Worm (Caenorhabditis elegans) whole organism, L4 larva: ENCODE data around the gene R08D7.7.

Experiments
- F10B5.3 ChIP-seq: sonication (generic microtip); optimal IDR thresholded peaks from 2 replicates; lab custom pipeline; 2016; ENCODE audit warnings: mild to moderate bottlenecking, missing genetic modification characterization, missing compliant biosample characterization
- F26F4.8 ChIP-seq: fragments of 200-800 bp; sonication (Bioruptor generic); conservative IDR thresholded peaks from 2 replicates; pipeline ENCODE4 v1.3.6; 2022; ENCODE audit warnings: missing genetic modification characterization, missing compliant biosample characterization
- F44E2.7 ChIP-seq: fragments of 200-800 bp; sonication (Bioruptor generic); IDR thresholded peaks from 2 replicates; pipeline ENCODE4 v2.1.2; 2022; ENCODE audit warnings: missing genetic modification characterization, missing compliant biosample characterization
- Y105C5A.15 ChIP-seq: fragments of 200-800 bp; sonication (Bioruptor generic); IDR thresholded peaks from 2 replicates; pipeline ENCODE4 v1.3.6; 2022; ENCODE audit warnings: missing genetic modification characterization, missing compliant biosample characterization
- Y48G9A.11 ChIP-seq: fragments of 200-800 bp; sonication (Bioruptor generic); IDR thresholded peaks from 2 replicates; pipeline ENCODE4 v1.3.6; 2022; ENCODE audit warnings: missing genetic modification reagents, missing genetic modification characterization, missing compliant biosample characterization
- ceh-32 ChIP-seq: sonication (generic microtip); optimal IDR thresholded peaks from 2 replicates; lab custom pipeline; 2016; ENCODE audit warnings: mild to moderate bottlenecking, missing genetic modification characterization, missing compliant biosample characterization; ENCODE audit not compliant: poor library complexity
- ceh-44 ChIP-seq: fragments of 200-800 bp; sonication (Bioruptor generic); IDR thresholded peaks from 2 replicates; pipeline ENCODE4 v1.3.6; 2022; ENCODE audit warnings: missing genetic modification reagents, missing genetic modification characterization, missing compliant biosample characterization
- ceh-62 ChIP-seq: sonication (generic microtip); optimal IDR thresholded peaks from 2 replicates; lab custom pipeline; 2017; ENCODE audit warnings: missing biosample characterization, missing genetic modification characterization
- cey-2 ChIP-seq: sonication (generic microtip); optimal IDR thresholded peaks from 3 replicates; lab custom pipeline; 2017; ENCODE audit warnings: missing genetic modification characterization, mild to moderate bottlenecking, missing compliant biosample characterization, antibody characterized with exemption, borderline replicate concordance; ENCODE audit not compliant: insufficient read depth
- daf-12 ChIP-seq: fragments of 150-350 bp; optimal IDR thresholded peaks from 2 replicates; lab custom pipeline; 2014; ENCODE audit warnings: missing biosample characterization, missing genetic modification reagents, missing genetic modification characterization
- daf-16 ChIP-seq, 3 experiments: sonication (generic microtip); optimal IDR thresholded peaks; 2 replicates each; lab custom pipeline; 2016 to 2017; ENCODE audit warnings: missing genetic modification characterization in 3 of 3, missing genetic modification reagents in 3 of 3, mild to moderate bottlenecking in 2 of 3, missing compliant biosample characterization in 2 of 3, missing biosample characterization in 1 of 3, moderate library complexity in 1 of 3
- dve-1 ChIP-seq: sonication (generic microtip); optimal IDR thresholded peaks from 2 replicates; lab custom pipeline; 2017; ENCODE audit warnings: antibody characterized with exemption, mild to moderate bottlenecking, missing genetic modification characterization, missing compliant biosample characterization; ENCODE audit not compliant: insufficient read depth
- egl-43 ChIP-seq: fragments of 200-800 bp; sonication (Bioruptor generic); IDR thresholded peaks from 2 replicates; pipeline ENCODE4 v1.3.6; 2022; ENCODE audit warnings: missing genetic modification reagents, missing genetic modification characterization, missing compliant biosample characterization
- fkh-10 ChIP-seq: fragments of 150-350 bp; optimal IDR thresholded peaks from 2 replicates; lab custom pipeline; 2014; ENCODE audit warnings: missing biosample characterization, missing genetic modification reagents, missing genetic modification characterization
- fos-1 ChIP-seq: fragments of 150-350 bp; optimal IDR thresholded peaks from 2 replicates; lab custom pipeline; 2014; ENCODE audit warnings: missing biosample characterization, missing genetic modification characterization
- gei-8 ChIP-seq: fragments of 200-800 bp; sonication (Bioruptor generic); optimal IDR thresholded peaks from 2 replicates; lab custom pipeline; 2018; ENCODE audit warnings: mild to moderate bottlenecking, missing genetic modification characterization, missing compliant biosample characterization
- hlh-11 ChIP-seq: fragments of 200-800 bp; sonication (Bioruptor generic); optimal IDR thresholded peaks from 2 replicates; lab custom pipeline; 2018; ENCODE audit warnings: mild to moderate bottlenecking, missing genetic modification characterization, missing compliant biosample characterization
- hmg-1.1 ChIP-seq: fragments of 200-800 bp; sonication (Bioruptor generic); IDR thresholded peaks from 2 replicates; pipeline ENCODE4 v1.3.6; 2022; ENCODE audit warnings: missing genetic modification reagents, missing genetic modification characterization, missing compliant biosample characterization
- lim-7 ChIP-seq: fragments of 200-800 bp; sonication (Bioruptor generic); IDR thresholded peaks from 2 replicates; pipeline ENCODE4 v1.3.6; 2022; ENCODE audit warnings: missing genetic modification characterization, missing compliant biosample characterization
- lin-13 ChIP-seq: fragments of 150-350 bp; optimal IDR thresholded peaks from 2 replicates; lab custom pipeline; 2014; ENCODE audit warnings: missing biosample characterization, missing genetic modification reagents, missing genetic modification characterization
- lin-15B ChIP-seq: fragments of 150-350 bp; sonication (generic microtip); optimal IDR thresholded peaks from 3 replicates; lab custom pipeline; 2014; ENCODE audit warnings: missing biosample characterization, missing genetic modification characterization
- lir-3 ChIP-seq: sonication (generic microtip); optimal IDR thresholded peaks from 2 replicates; lab custom pipeline; 2016; ENCODE audit warnings: mild to moderate bottlenecking, missing genetic modification characterization, missing compliant biosample characterization
- lsy-2 ChIP-seq, 2 experiments: fragments of 150-350 bp in 1 of 2; sonication (generic microtip) in 1 of 2; optimal IDR thresholded peaks; 2 replicates each; lab custom pipeline; 2014 to 2017; ENCODE audit warnings: missing biosample characterization in 2 of 2, missing genetic modification characterization in 2 of 2
- mdt-29 ChIP-seq: fragments of 200-800 bp; sonication (Bioruptor generic); IDR thresholded peaks from 2 replicates; pipeline ENCODE4 v1.3.6; 2022; ENCODE audit warnings: missing genetic modification reagents, missing genetic modification characterization, missing compliant biosample characterization
- mes-2 ChIP-seq: sonication (generic microtip); optimal IDR thresholded peaks from 2 replicates; lab custom pipeline; 2016; ENCODE audit warnings: missing genotype, mild to moderate bottlenecking, missing genetic modification characterization, missing compliant biosample characterization; ENCODE audit not compliant: poor library complexity, severe bottlenecking
- nhr-42 ChIP-seq: fragments of 200-800 bp; sonication (Bioruptor generic); IDR thresholded peaks from 2 replicates; pipeline ENCODE4 v1.3.6; 2022; ENCODE audit warnings: missing genetic modification characterization, missing compliant biosample characterization
- nhr-48 ChIP-seq: sonication (generic microtip); optimal IDR thresholded peaks from 2 replicates; lab custom pipeline; 2016; ENCODE audit warnings: mild to moderate bottlenecking, missing genetic modification characterization, missing compliant biosample characterization
- nhr-76 ChIP-seq: fragments of 150-350 bp; optimal IDR thresholded peaks from 2 replicates; lab custom pipeline; 2014; ENCODE audit warnings: missing biosample characterization, missing genetic modification characterization
- nhr-77 ChIP-seq: fragments of 150-350 bp; optimal IDR thresholded peaks from 2 replicates; lab custom pipeline; 2014; ENCODE audit warnings: missing biosample characterization, missing genetic modification characterization
- pha-4 ChIP-seq, 2 experiments: fragments of 150-350 bp in 1 of 2; fragments of 200-800 bp in 1 of 2; sonication (Bioruptor generic) in 1 of 2; IDR thresholded peaks in 1 of 2; optimal IDR thresholded peaks in 1 of 2; 2 replicates each; pipeline versions ENCODE4 v1.3.6 to Lab custom; 2014 to 2022; ENCODE audit warnings: missing genetic modification characterization in 2 of 2, missing genetic modification reagents in 2 of 2, missing biosample characterization in 1 of 2, missing compliant biosample characterization in 1 of 2
- php-3 ChIP-seq: fragments of 200-800 bp; sonication (Bioruptor generic); IDR thresholded peaks from 2 replicates; pipeline ENCODE4 v1.3.6; 2022; ENCODE audit warnings: missing genetic modification reagents, missing genetic modification characterization, missing compliant biosample characterization
- saeg-2 ChIP-seq: fragments of 200-800 bp; sonication (Bioruptor generic); IDR thresholded peaks from 2 replicates; pipeline ENCODE4 v1.3.6; 2022; ENCODE audit warnings: missing genetic modification reagents, missing genetic modification characterization, missing compliant biosample characterization
- set-16 ChIP-seq: fragments of 200-800 bp; sonication (Bioruptor generic); IDR thresholded peaks from 2 replicates; pipeline ENCODE4 v1.3.6; 2022; ENCODE audit warnings: missing genetic modification reagents, missing genetic modification characterization, missing compliant biosample characterization
- snpc-1.2 ChIP-seq: fragments of 200-800 bp; sonication (Bioruptor generic); IDR thresholded peaks from 2 replicates; pipeline ENCODE4 v1.3.6; 2022; ENCODE audit warnings: missing genetic modification reagents, missing genetic modification characterization, missing compliant biosample characterization
- snpc-4 ChIP-seq: fragments of 150-350 bp; optimal IDR thresholded peaks from 2 replicates; lab custom pipeline; 2014; ENCODE audit warnings: missing biosample characterization, missing genetic modification characterization
- spr-3 ChIP-seq: fragments of 200-800 bp; sonication (Bioruptor generic); optimal IDR thresholded peaks from 2 replicates; lab custom pipeline; 2018; ENCODE audit warnings: mild to moderate bottlenecking, missing genetic modification characterization, missing compliant biosample characterization
- tag-97 ChIP-seq: fragments of 200-800 bp; sonication (Bioruptor generic); IDR thresholded peaks from 2 replicates; pipeline ENCODE4 v1.3.6; 2022; ENCODE audit warnings: missing genetic modification characterization, missing compliant biosample characterization
- unc-62 ChIP-seq, 3 experiments: fragments of 150-350 bp in 1 of 3; sonication (generic microtip); optimal IDR thresholded peaks in 2 of 3; peaks in 1 of 3; 1 replicate in 1 of 3; 2 replicates in 2 of 3; lab custom pipeline; 2014 to 2017; ENCODE audit warnings: missing biosample characterization in 3 of 3, missing genetic modification characterization in 3 of 3, missing genetic modification reagents in 3 of 3, missing genotype in 1 of 3
- vab-7 ChIP-seq: fragments of 200-800 bp; sonication (Bioruptor generic); IDR thresholded peaks from 2 replicates; pipeline ENCODE4 v1.3.6; 2022; ENCODE audit warnings: missing genetic modification reagents, missing genetic modification characterization, missing compliant biosample characterization
- zfp-2 ChIP-seq: sonication (generic microtip); optimal IDR thresholded peaks from 2 replicates; lab custom pipeline; 2016; ENCODE audit warnings: mild to moderate bottlenecking, missing genetic modification characterization, missing compliant biosample characterization
- ztf-11 ChIP-seq: fragments of 150-350 bp; optimal IDR thresholded peaks from 2 replicates; lab custom pipeline; 2014; ENCODE audit warnings: missing biosample characterization, missing genetic modification characterization

R08D7.7 gene

DNA sequence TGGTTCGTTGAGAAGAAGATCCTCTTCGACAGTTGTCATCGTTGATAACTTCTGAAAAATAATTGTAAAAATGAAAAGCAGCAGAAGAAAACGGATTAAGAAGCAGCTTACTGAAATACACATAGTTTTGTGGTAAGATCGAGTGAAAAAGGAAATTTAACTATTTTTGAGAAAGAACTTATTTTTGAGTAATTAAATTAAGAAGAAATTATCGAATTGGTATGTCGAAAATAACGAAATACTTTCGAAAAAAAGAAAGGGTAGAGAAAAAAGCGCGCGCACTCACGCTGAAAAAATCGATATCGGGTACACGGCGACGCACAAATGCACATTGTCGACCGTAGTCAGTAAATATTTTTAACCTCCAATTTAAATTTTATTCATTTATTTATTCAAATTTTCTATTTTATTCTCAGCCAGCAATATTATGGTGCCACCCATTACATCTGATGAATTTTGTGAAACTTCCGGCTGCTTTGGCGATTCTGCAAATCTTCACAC is 33.7 kb upstream of the R08D7.7 start, which contains the start of the genes ZK643.5 and ZK643.2 (continued):
- TF ChIP-seq nhr-77 (tag; lab: Kevin White, UChicago) (no peak), pha-4 (GFP tag; IDR thresholded peaks at IDR 0.05; lab: Robert Waterston, UW) (peak; percentile 64; the same call in 1 of the 2 replicates), pha-4 (tag; optimal IDR thresholded peaks at IDR 0.05; lab: Kevin White, UChicago) (peak; percentile 24), mes-2 (peak; percentile 88), hlh-11 (peak; percentile 38), snpc-4 (no peak), lsy-2 (tag; optimal IDR thresholded peaks at IDR 0.05; lab: Kevin White, UChicago) (peak in 1 of 2 experiments; percentile 97), Y48G9A.11 (GFP tag; lab: Robert Waterston, UW) (no peak), cey-2 (tag; lab: Kevin White, UChicago) (no peak), unc-62 (GFP tag; optimal IDR thresholded peaks at IDR 0.05 in 1 of 2; lab: Kevin White, UChicago) (no peak), unc-62 (tag; optimal IDR thresholded peaks at IDR 0.05; lab: Kevin White, UChicago) (no peak), php-3 (GFP tag; lab: Robert Waterston, UW) (no peak), fkh-10 (GFP tag; lab: Kevin White, UChicago) (peak; percentile 2), nhr-48 (tag; lab: Kevin White, UChicago) (no peak), hmg-1.1 (GFP tag; lab: Robert Waterston, UW) (0 out of 2 replicates have a peak, but pooled peaks have one; percentile 26)

DNA sequence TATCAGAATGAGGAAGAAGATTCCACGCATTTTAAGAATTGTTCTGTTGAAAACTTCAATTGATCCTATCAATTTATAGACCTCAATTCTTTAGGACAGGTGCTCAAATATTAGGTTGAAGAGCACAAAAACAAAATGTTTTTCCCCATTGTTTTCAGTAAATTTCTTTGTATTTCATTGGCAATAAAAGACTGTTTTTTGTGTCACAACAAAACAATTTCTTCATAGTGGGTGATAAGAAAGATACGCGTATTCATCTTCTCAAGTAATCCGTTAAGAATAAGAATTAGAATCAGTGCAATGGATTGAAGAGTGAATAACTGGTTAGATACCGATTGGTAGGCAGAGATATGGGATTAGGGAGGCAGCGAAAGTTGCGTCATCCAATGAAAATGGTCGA is 29.2 kb upstream of the R08D7.7 start, which contains the start of gene ZK643.6:
TSS of gene ZK643.6 (minus strand) at position 101 of the 400 bp plus-strand sequence.
- TF ChIP-seq lin-13 (GFP tag; lab: Kevin White, UChicago) (no peak), mdt-29 (GFP tag; lab: Robert Waterston, UW) (no peak), gei-8 (GFP tag; lab: Kevin White, UChicago) (no peak), F26F4.8 (GFP tag; lab: Robert Waterston, UW) (no peak), hmg-1.1 (GFP tag; lab: Robert Waterston, UW) (no peak), nhr-76 (tag; lab: Kevin White, UChicago) (no peak), tag-97 (GFP tag; lab: Robert Waterston, UW) (no peak), lir-3 (tag; lab: Kevin White, UChicago) (no peak), vab-7 (GFP tag; lab: Robert Waterston, UW) (no peak), F10B5.3 (tag; lab: Kevin White, UChicago) (no peak), ceh-62 (tag; lab: Kevin White, UChicago) (no peak)
- TF ChIP-seq, all 104 proteins: peak for 0

DNA sequence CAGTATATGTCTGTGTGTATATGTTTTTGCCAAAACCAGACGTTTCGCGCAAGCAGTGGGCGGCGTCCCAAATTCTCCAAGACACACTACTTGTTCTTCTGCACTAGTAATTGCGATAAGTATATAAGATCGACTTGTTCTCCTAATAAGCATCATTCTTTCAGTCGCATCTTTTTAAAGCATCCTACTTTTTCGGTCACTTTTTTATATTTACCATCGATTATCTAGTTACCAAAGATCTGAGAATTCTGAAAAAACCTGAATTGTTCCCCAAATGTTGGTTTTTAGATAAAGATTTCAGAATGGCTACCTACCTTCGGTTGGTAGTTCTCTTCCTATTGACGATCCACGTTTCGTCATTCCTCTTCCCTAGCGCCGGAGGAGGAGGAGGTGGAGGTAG is 27.9 kb upstream of the R08D7.7 start, which contains the start of gene grl-25:
TSS of gene grl-25 (plus strand) at position 301 of the 400 bp plus-strand sequence.
- TF ChIP-seq lin-15B (tag; lab: Kevin White, UChicago) (no peak), mes-2 (no peak), daf-12 (no peak), Y105C5A.15 (GFP tag; lab: Robert Waterston, UW) (no peak), nhr-42 (no peak), ceh-32 (tag; lab: Kevin White, UChicago) (no peak), zfp-2 (tag; lab: Kevin White, UChicago) (no peak), ztf-11 (tag; lab: Kevin White, UChicago) (no peak)

DNA sequence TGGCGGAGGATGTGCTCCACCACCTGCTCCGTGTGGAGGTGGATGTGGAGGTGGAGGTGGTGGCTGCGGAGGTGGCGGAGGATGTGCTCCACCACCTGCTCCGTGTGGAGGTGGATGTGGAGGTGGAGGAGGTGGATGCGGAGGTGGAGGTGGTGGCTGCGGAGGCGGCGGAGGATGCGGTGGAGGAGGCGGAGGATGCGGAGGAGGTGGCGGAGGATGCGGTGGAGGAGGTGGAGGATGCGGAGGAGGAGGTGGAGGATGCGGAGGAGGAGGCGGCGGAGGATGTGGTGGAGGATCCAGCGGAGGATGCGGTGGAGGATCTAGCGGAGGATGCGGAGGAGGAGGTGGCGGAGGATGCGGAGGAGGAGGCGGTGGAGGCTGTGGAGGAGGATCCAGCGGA is 27.4 kb upstream of the R08D7.7 start:
- TF ChIP-seq pha-4 (GFP tag; IDR thresholded peaks at IDR 0.05; lab: Robert Waterston, UW) (peak; percentile 98; the same call in 1 of the 2 replicates), pha-4 (tag; optimal IDR thresholded peaks at IDR 0.05; lab: Kevin White, UChicago) (no peak), daf-16 (GFP tag; optimal IDR thresholded peaks at IDR 0.05; lab: Kevin White, UChicago) (no peak), daf-16 (tag; optimal IDR thresholded peaks at IDR 0.05; lab: Kevin White, UChicago) (no peak), spr-3 (GFP tag; lab: Kevin White, UChicago) (no peak), saeg-2 (GFP tag; lab: Robert Waterston, UW) (no peak), lsy-2 (tag; optimal IDR thresholded peaks at IDR 0.05; lab: Kevin White, UChicago) (no peak), egl-43 (GFP tag; lab: Robert Waterston, UW) (0 out of 2 replicates have a peak, but pooled peaks have one; percentile 16), lin-15B (tag; lab: Kevin White, UChicago) (no peak), dve-1 (tag; lab: Kevin White, UChicago) (no peak), fos-1 (tag; lab: Kevin White, UChicago) (no peak), snpc-1.2 (no peak), lim-7 (GFP tag; lab: Robert Waterston, UW) (no peak), lir-3 (tag; lab: Kevin White, UChicago) (no peak), nhr-76 (tag; lab: Kevin White, UChicago) (no peak), set-16 (GFP tag; lab: Robert Waterston, UW) (peak; percentile 99), F44E2.7 (GFP tag; lab: Robert Waterston, UW) (no peak), gei-8 (GFP tag; lab: Kevin White, UChicago) (no peak), ceh-44 (GFP tag; lab: Robert Waterston, UW) (no peak)
- TF ChIP-seq, all 104 proteins: peak for 3
